Worm (Caenorhabditis elegans) whole organism, early embryonic: ENCODE measurements around the gene F55G7.1.

Source experiments
- B0310.2 ChIP-seq: sonication (generic microtip); optimal IDR thresholded peaks from 2 replicates; lab custom pipeline; 2016; ENCODE audit warnings: mild to moderate bottlenecking, missing genetic modification characterization, missing compliant biosample characterization
- F13C5.2 ChIP-seq: sonication (generic microtip); optimal IDR thresholded peaks from 2 replicates; lab custom pipeline; 2017; ENCODE audit warnings: mild to moderate bottlenecking, missing genetic modification characterization, inconsistent platforms, missing compliant biosample characterization
- aly-1 ChIP-seq: sonication (generic microtip); optimal IDR thresholded peaks from 2 replicates; lab custom pipeline; 2016; ENCODE audit warnings: missing genetic modification characterization, missing compliant biosample characterization
- ama-1 ChIP-seq: fragments of 150-350 bp; optimal IDR thresholded peaks from 2 replicates; lab custom pipeline; 2014
- ceh-13 ChIP-seq: fragments of 200-800 bp; sonication (Bioruptor generic); optimal IDR thresholded peaks from 2 replicates; lab custom pipeline; 2018; ENCODE audit warnings: mild to moderate bottlenecking, missing genetic modification characterization, missing compliant biosample characterization
- ceh-36 ChIP-seq: sonication (generic microtip); optimal IDR thresholded peaks from 2 replicates; lab custom pipeline; 2016; ENCODE audit warnings: missing genetic modification characterization, inconsistent platforms, missing compliant biosample characterization
- ets-7 ChIP-seq: sonication (generic microtip); optimal IDR thresholded peaks from 2 replicates; lab custom pipeline; 2016; ENCODE audit warnings: missing genotype, missing genetic modification characterization, missing compliant biosample characterization
- flt-1 ChIP-seq: fragments of 200-800 bp; sonication (Bioruptor generic); IDR thresholded peaks from 2 replicates; pipeline ENCODE4 v1.3.6; 2022; ENCODE audit warnings: missing genetic modification characterization, missing compliant biosample characterization
- hmbx-1 ChIP-seq: sonication (generic microtip); optimal IDR thresholded peaks from 2 replicates; lab custom pipeline; 2016; ENCODE audit warnings: mild to moderate bottlenecking, missing genetic modification characterization, missing compliant biosample characterization
- tbx-11 ChIP-seq: fragments of 200-800 bp; sonication (Bioruptor generic); IDR thresholded peaks from 2 replicates; pipeline ENCODE4 v1.3.6; 2022; ENCODE audit warnings: missing genetic modification characterization, missing compliant biosample characterization
- tra-4 ChIP-seq: sonication (generic microtip); optimal IDR thresholded peaks from 2 replicates; lab custom pipeline; 2017; ENCODE audit warnings: missing genetic modification characterization, missing compliant biosample characterization

- no peak for TF ChIP-seq ama-1
- TF ChIP-seq tbx-11: no peak
- TF ChIP-seq hmbx-1 (tag; lab: Kevin White, UChicago): no peak
- no peak for TF ChIP-seq ceh-13 (GFP tag; lab: Kevin White, UChicago)
- TF ChIP-seq tra-4 (tag; lab: Kevin White, UChicago): no peak
- no peak for TF ChIP-seq B0310.2
- TF ChIP-seq aly-1: no peak
- no peak for TF ChIP-seq ets-7 (tag; lab: Kevin White, UChicago)
- no peak for TF ChIP-seq ceh-36
- TF ChIP-seq flt-1: no peak
- no peak for TF ChIP-seq F13C5.2 (tag; lab: Kevin White, UChicago)
These were observed 46.1 kb upstream of the F55G7.1 start, which contains the start of gene Y62H9A.2 for ce11 chrX:11878109-11878508.
